Worm (Caenorhabditis elegans): ENCODE results near the gene acp-4.

DNA sequence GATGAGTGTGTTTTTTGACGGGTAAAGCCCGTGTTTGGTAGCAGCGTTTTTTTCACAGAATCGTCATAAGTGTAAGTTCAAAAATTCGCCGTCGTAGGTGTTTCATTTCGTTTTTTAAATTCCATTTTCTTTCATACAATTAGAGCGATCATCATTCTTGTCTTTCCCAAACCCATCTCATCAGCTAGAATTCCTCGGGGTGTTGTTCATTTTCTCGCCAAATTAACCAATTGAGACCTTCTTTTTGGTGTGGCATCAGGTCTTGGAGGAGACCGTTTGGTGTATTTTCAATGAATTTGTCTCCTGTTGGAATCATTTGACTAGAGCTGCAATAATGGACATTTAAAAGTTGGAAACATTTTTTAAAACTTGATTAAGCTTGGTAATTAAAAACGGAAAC is 38.0 kb upstream of the acp-4 start:
- TF ChIP-seq tbx-37 (GFP tag; conservative IDR thresholded peaks at IDR 0.05) (no peak), hnd-1 (tag; optimal IDR thresholded peaks at IDR 0.05) (no peak), flt-1 (GFP tag; IDR thresholded peaks at IDR 0.05) (no peak), ceh-36 (tag; optimal IDR thresholded peaks at IDR 0.05) (no peak), ama-1 (optimal IDR thresholded peaks at IDR 0.05) (no peak), hmbx-1 (tag; optimal IDR thresholded peaks at IDR 0.05) (no peak)

Measured in whole organism, early embryonic.